Worm (Caenorhabditis elegans) whole organism, L4/young adult: ENCODE data around the gene cpg-4.
"Not testable (repeated sequence)": the region's sequence is repeated elsewhere in the genome, so short reads cannot be mapped to it uniquely, and the experiment has no call there.

Experiments used
- W03F9.2 ChIP-seq: fragments of 150-350 bp; optimal IDR thresholded peaks from 2 replicates; lab custom pipeline; 2014; ENCODE audit warnings: missing biosample characterization, missing genetic modification characterization
- dao-5 ChIP-seq: sonication (generic microtip); optimal IDR thresholded peaks from 2 replicates; lab custom pipeline; 2016; ENCODE audit warnings: missing genotype, missing genetic modification characterization, moderate library complexity, missing compliant biosample characterization
- him-1 ChIP-seq: sonication (generic microtip); optimal IDR thresholded peaks from 2 replicates; lab custom pipeline; 2016; ENCODE audit warnings: missing genotype, missing genetic modification reagents, missing genetic modification characterization, missing compliant biosample characterization

Gene cpg-4

ce11 chrV:6018944-6019450, 22.8 kb downstream of the cpg-4 start, which contains the start of gene picc-1:
picc-1 (plus strand) TSS chrV:6018994.
- no peak for TF ChIP-seq W03F9.2
- TF ChIP-seq dao-5 (tag; lab: Kevin White, UChicago) = no peak
- TF ChIP-seq him-1 (tag; lab: Kevin White, UChicago) = no peak

- TF ChIP-seq W03F9.2 (no peak), him-1 (tag; lab: Kevin White, UChicago) (no peak), dao-5 (tag; lab: Kevin White, UChicago) (no peak)
Observed at ce11 chrV:6022076-6022475, 25.9 kb downstream of the cpg-4 start.

- TF ChIP-seq W03F9.2 (no peak), him-1 (tag; lab: Kevin White, UChicago) (peak; percentile 48), dao-5 (tag; lab: Kevin White, UChicago) (no peak)
Observed at ce11 chrV:6030559-6030975, 34.4 kb downstream of the cpg-4 start.

ce11 chrV:6031585-6031984, 35.4 kb downstream of the cpg-4 start:
- TF ChIP-seq W03F9.2 (no peak), dao-5 (tag; lab: Kevin White, UChicago) (no peak), him-1 (tag; lab: Kevin White, UChicago) (no peak)

ce11 chrV:6033512-6033911, 37.3 kb downstream of the cpg-4 start:
- TF ChIP-seq dao-5 (tag; lab: Kevin White, UChicago) (no peak), him-1 (tag; lab: Kevin White, UChicago) (no peak), W03F9.2 (no peak)

- TF ChIP-seq dao-5 (tag; lab: Kevin White, UChicago) = no peak
- no peak for TF ChIP-seq him-1 (tag; lab: Kevin White, UChicago)
- TF ChIP-seq W03F9.2 = no peak
Observed at ce11 chrV:6034714-6035113, 38.5 kb downstream of the cpg-4 start, which contains the start of gene dhs-17. dhs-17 (minus strand) TSS chrV:6034814.

ce11 chrV:6036547-6036946, 40.3 kb downstream of the cpg-4 start:
- TF ChIP-seq him-1 (tag; lab: Kevin White, UChicago) (no peak), W03F9.2 (no peak), dao-5 (tag; lab: Kevin White, UChicago) (no peak)

ce11 chrV:6038405-6039151, 42.4 kb downstream of the cpg-4 start, which contains the start of gene F29G9.1:
F29G9.1 (plus strand) TSS chrV:6039101.
- TF ChIP-seq W03F9.2; dao-5 (tag; lab: Kevin White, UChicago); him-1 (tag; lab: Kevin White, UChicago): not testable (repeated sequence)

- TF ChIP-seq W03F9.2 (no peak), dao-5 (tag; lab: Kevin White, UChicago) (no peak), him-1 (tag; lab: Kevin White, UChicago) (no peak)
Observed at ce11 chrV:6041375-6041774, 45.2 kb downstream of the cpg-4 start, which contains the start of gene R01B10.2. R01B10.2 (minus strand) TSS chrV:6041475.

- TF ChIP-seq W03F9.2 (no peak), him-1 (tag; lab: Kevin White, UChicago) (no peak), dao-5 (tag; lab: Kevin White, UChicago) (no peak)
Observed at ce11 chrV:6043275-6044271, 47.4 kb downstream of the cpg-4 start, which contains the start of gene cpi-2. cpi-2 (plus strand) TSS chrV:6044062.

- TF ChIP-seq dao-5 (tag; lab: Kevin White, UChicago) (no peak), W03F9.2 (no peak), him-1 (tag; lab: Kevin White, UChicago) (no peak)
Observed at ce11 chrV:6044448-6044847, 48.2 kb downstream of the cpg-4 start.

- TF ChIP-seq W03F9.2 = no peak
- TF ChIP-seq him-1 (tag; lab: Kevin White, UChicago) = no peak
- no peak for TF ChIP-seq dao-5 (tag; lab: Kevin White, UChicago)
Observed at ce11 chrV:6044853-6045594, 48.8 kb downstream of the cpg-4 start, which contains the start of gene R01B10.3. R01B10.3 (minus strand) TSS chrV:6045129.
